Worm (Caenorhabditis elegans) whole organism, L2 larva: ENCODE measurements around the gene F17H10.2.

ENCODE experiments used
- C34F6.9 ChIP-seq: fragments of 150-350 bp; optimal IDR thresholded peaks from 2 replicates; lab custom pipeline; 2014; ENCODE audit warnings: missing biosample characterization, missing genetic modification characterization
- F13H6.1 ChIP-seq: sonication (generic microtip); optimal IDR thresholded peaks from 2 replicates; lab custom pipeline; 2016; ENCODE audit warnings: missing genetic modification characterization, missing compliant biosample characterization
- R02D3.7 ChIP-seq: fragments of 150-350 bp; optimal IDR thresholded peaks from 2 replicates; lab custom pipeline; 2014; ENCODE audit warnings: missing biosample characterization, missing genetic modification characterization
- Y55F3AM.14 ChIP-seq: fragments of 200-800 bp; sonication (Bioruptor generic); optimal IDR thresholded peaks from 2 replicates; lab custom pipeline; 2018; ENCODE audit warnings: mild to moderate bottlenecking, missing genetic modification characterization, missing compliant biosample characterization
- ZK546.5 ChIP-seq: sonication (generic microtip); optimal IDR thresholded peaks from 2 replicates; lab custom pipeline; 2017; ENCODE audit warnings: missing biosample characterization, missing genetic modification characterization
- aly-2 ChIP-seq: fragments of 150-350 bp; optimal IDR thresholded peaks from 2 replicates; lab custom pipeline; 2014; ENCODE audit warnings: missing biosample characterization, missing genetic modification characterization
- ama-1 ChIP-seq: fragments of 150-350 bp; optimal IDR thresholded peaks from 2 replicates; lab custom pipeline; 2018; ENCODE audit warnings: inconsistent platforms
- blmp-1 ChIP-seq: sonication (generic microtip); optimal IDR thresholded peaks from 2 replicates; lab custom pipeline; 2017; ENCODE audit warnings: missing genetic modification characterization, mild to moderate bottlenecking, missing compliant biosample characterization, antibody characterized with exemption, moderate library complexity; ENCODE audit not compliant: insufficient read depth
- ceh-16 ChIP-seq: fragments of 150-350 bp; optimal IDR thresholded peaks from 2 replicates; lab custom pipeline; 2014; ENCODE audit warnings: missing biosample characterization, missing genetic modification characterization
- crh-2 ChIP-seq: sonication (generic microtip); optimal IDR thresholded peaks from 2 replicates; lab custom pipeline; 2017; ENCODE audit warnings: missing biosample characterization, missing genetic modification characterization
- dmd-4 ChIP-seq: sonication (generic microtip); optimal IDR thresholded peaks from 2 replicates; lab custom pipeline; 2017; ENCODE audit warnings: missing biosample characterization, missing genetic modification characterization
- egl-27 ChIP-seq: sonication (generic microtip); optimal IDR thresholded peaks from 3 replicates; lab custom pipeline; 2017; ENCODE audit warnings: missing biosample characterization, missing genetic modification reagents, missing genetic modification characterization
- elt-1 ChIP-seq: fragments of 150-350 bp; optimal IDR thresholded peaks from 2 replicates; lab custom pipeline; 2014; ENCODE audit warnings: missing biosample characterization, missing genetic modification characterization
- fos-1 ChIP-seq: fragments of 150-350 bp; optimal IDR thresholded peaks from 2 replicates; lab custom pipeline; 2014; ENCODE audit warnings: missing biosample characterization, missing genetic modification characterization
- gmeb-1 ChIP-seq: fragments of 150-350 bp; optimal IDR thresholded peaks from 2 replicates; lab custom pipeline; 2014; ENCODE audit warnings: missing biosample characterization, missing genetic modification characterization
- lin-13 ChIP-seq: fragments of 150-350 bp; optimal IDR thresholded peaks from 2 replicates; lab custom pipeline; 2014; ENCODE audit warnings: missing biosample characterization, missing genetic modification reagents, missing genetic modification characterization
- lsy-2 ChIP-seq, 2 experiments: fragments of 150-350 bp in 1 of 2; sonication (generic microtip) in 1 of 2; optimal IDR thresholded peaks; 2 replicates each; lab custom pipeline; 2014 to 2017; ENCODE audit warnings: missing biosample characterization in 2 of 2, missing genetic modification characterization in 2 of 2
- mab-5 ChIP-seq: fragments of 150-350 bp; optimal IDR thresholded peaks from 2 replicates; lab custom pipeline; 2014; ENCODE audit warnings: missing biosample characterization, missing genetic modification characterization
- mbf-1 ChIP-seq: sonication (generic microtip); optimal IDR thresholded peaks from 2 replicates; lab custom pipeline; 2017; ENCODE audit warnings: missing biosample characterization, missing genetic modification characterization
- mdl-1 ChIP-seq, 2 experiments: fragments of 150-350 bp in 1 of 2; sonication (generic microtip) in 1 of 2; optimal IDR thresholded peaks; 2 replicates each; lab custom pipeline; 2017; ENCODE audit warnings: missing biosample characterization in 2 of 2, missing genetic modification characterization in 2 of 2
- nhr-10 ChIP-seq: sonication (generic microtip); optimal IDR thresholded peaks from 2 replicates; lab custom pipeline; 2017; ENCODE audit warnings: missing biosample characterization, missing genetic modification characterization
- nhr-12 ChIP-seq: fragments of 150-350 bp; optimal IDR thresholded peaks from 2 replicates; lab custom pipeline; 2014; ENCODE audit warnings: missing biosample characterization, missing genetic modification characterization
- nhr-129 ChIP-seq: fragments of 150-350 bp; optimal IDR thresholded peaks from 2 replicates; lab custom pipeline; 2014; ENCODE audit warnings: missing biosample characterization, missing genetic modification characterization
- nhr-21 ChIP-seq: fragments of 150-350 bp; optimal IDR thresholded peaks from 2 replicates; lab custom pipeline; 2014; ENCODE audit warnings: missing biosample characterization, missing genetic modification characterization
- nhr-23 ChIP-seq: fragments of 150-350 bp; optimal IDR thresholded peaks from 2 replicates; lab custom pipeline; 2014; ENCODE audit warnings: missing biosample characterization, missing genetic modification reagents, missing genetic modification characterization
- nhr-25 ChIP-seq: fragments of 150-350 bp; sonication (generic microtip); optimal IDR thresholded peaks from 3 replicates; lab custom pipeline; 2014; ENCODE audit warnings: missing biosample characterization, missing genetic modification characterization
- nhr-6 ChIP-seq: fragments of 150-350 bp; optimal IDR thresholded peaks from 2 replicates; lab custom pipeline; 2014; ENCODE audit warnings: missing biosample characterization, missing genetic modification characterization
- nhr-77 ChIP-seq: fragments of 150-350 bp; optimal IDR thresholded peaks from 2 replicates; lab custom pipeline; 2014; ENCODE audit warnings: missing biosample characterization, missing genetic modification characterization
- sem-4 ChIP-seq: fragments of 150-350 bp; optimal IDR thresholded peaks from 2 replicates; lab custom pipeline; 2014; ENCODE audit warnings: missing biosample characterization, missing genetic modification reagents, missing genetic modification characterization
- sma-3 ChIP-seq: sonication (generic microtip); optimal IDR thresholded peaks from 2 replicates; lab custom pipeline; 2016; ENCODE audit warnings: missing genetic modification reagents, missing genetic modification characterization, missing compliant biosample characterization
- sma-9 ChIP-seq, 2 experiments: fragments of 150-350 bp in 1 of 2; sonication (generic microtip) in 1 of 2; optimal IDR thresholded peaks; 2 replicates each; lab custom pipeline; 2014 to 2016; ENCODE audit warnings: missing genetic modification characterization in 2 of 2, mild to moderate bottlenecking in 1 of 2, missing biosample characterization in 1 of 2, missing compliant biosample characterization in 1 of 2, missing genetic modification reagents in 1 of 2, moderate library complexity in 1 of 2
- snpc-4 ChIP-seq: fragments of 150-350 bp; optimal IDR thresholded peaks from 2 replicates; lab custom pipeline; 2014; ENCODE audit warnings: missing biosample characterization, missing genetic modification characterization
- unc-39 ChIP-seq: fragments of 150-350 bp; optimal IDR thresholded peaks from 2 replicates; lab custom pipeline; 2014; ENCODE audit warnings: missing biosample characterization, missing genetic modification characterization
- unc-55 ChIP-seq: fragments of 150-350 bp; sonication (generic microtip); optimal IDR thresholded peaks from 3 replicates; lab custom pipeline; 2014; ENCODE audit warnings: missing biosample characterization, missing genetic modification reagents, missing genetic modification characterization
- zag-1 ChIP-seq: fragments of 150-350 bp; optimal IDR thresholded peaks from 2 replicates; lab custom pipeline; 2014; ENCODE audit warnings: missing biosample characterization, missing genetic modification characterization
- ztf-11 ChIP-seq: sonication (generic microtip); optimal IDR thresholded peaks from 2 replicates; lab custom pipeline; 2017; ENCODE audit warnings: missing biosample characterization, missing genetic modification characterization
- ztf-4 ChIP-seq: fragments of 150-350 bp; optimal IDR thresholded peaks from 2 replicates; lab custom pipeline; 2014; ENCODE audit warnings: missing biosample characterization, missing genetic modification characterization

The F17H10.2 gene

DNA sequence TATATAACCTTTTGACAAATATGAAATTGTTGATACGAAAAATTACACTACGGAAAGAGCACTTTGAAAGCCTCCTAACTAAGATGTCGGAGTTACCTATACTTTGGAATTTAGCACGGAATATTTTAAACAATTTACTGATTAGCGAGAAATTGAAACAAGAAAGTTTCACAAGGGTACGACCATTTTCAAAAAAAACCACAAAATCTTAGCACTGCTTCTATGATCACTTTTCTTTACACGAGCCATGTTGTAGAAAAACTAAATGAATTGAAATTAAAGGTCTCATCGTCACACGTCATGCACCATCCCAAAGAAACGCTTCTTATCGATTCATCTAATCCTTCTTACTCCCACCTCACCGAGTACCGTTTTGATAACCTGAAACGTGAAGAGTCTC is 21.2 kb downstream of the F17H10.2 start, which contains the start of gene F09A5.2:
F09A5.2 (plus strand) TSS at position 301 of the 400 bp plus-strand sequence.
- no peak for TF ChIP-seq nhr-129 (tag; lab: Kevin White, UChicago)
- TF ChIP-seq dmd-4 = no peak
- TF ChIP-seq elt-1 (tag; lab: Kevin White, UChicago) = no peak
- TF ChIP-seq mab-5 (tag; lab: Kevin White, UChicago) = no peak
- TF ChIP-seq unc-39 = no peak
- TF ChIP-seq aly-2 (tag; lab: Kevin White, UChicago) = no peak
- no peak for TF ChIP-seq mbf-1 (tag; lab: Kevin White, UChicago)

DNA sequence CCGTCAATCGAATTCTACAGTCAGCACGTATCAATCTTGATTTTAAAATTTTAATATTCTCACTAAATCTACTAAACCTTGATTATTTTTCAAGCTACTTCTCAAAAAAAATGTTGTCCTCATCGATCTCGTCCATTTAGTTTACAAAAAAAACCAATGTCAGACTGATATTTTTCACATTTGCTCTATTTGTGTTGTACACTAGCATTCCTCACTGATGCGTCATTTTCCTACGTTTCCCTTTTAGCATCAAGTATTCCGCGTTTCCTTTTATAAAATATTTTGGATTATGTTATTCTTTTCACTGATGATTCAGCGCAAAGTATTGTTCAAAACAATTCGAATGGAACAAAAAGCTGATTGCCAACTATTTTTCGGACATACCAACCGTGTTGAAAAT is 25.9 kb downstream of the F17H10.2 start, which contains the start of gene ttr-34:
ttr-34 (plus strand) TSS at position 301 of the 400 bp plus-strand sequence.
- no peak for TF ChIP-seq lsy-2 (tag; optimal IDR thresholded peaks at IDR 0.05; lab: Kevin White, UChicago)
- no peak for TF ChIP-seq mbf-1 (tag; lab: Kevin White, UChicago)
- no peak for TF ChIP-seq F13H6.1 (tag; lab: Kevin White, UChicago)
- TF ChIP-seq aly-2 (tag; lab: Kevin White, UChicago) = no peak
- TF ChIP-seq C34F6.9 (tag; lab: Kevin White, UChicago) = no peak
- TF ChIP-seq dmd-4 = no peak
- no peak for TF ChIP-seq nhr-25

ce11 chrX:13141440-13141839 is 27.9 kb downstream of the F17H10.2 start, which contains the start of gene F09A5.3:
TSS of gene F09A5.3 (plus strand) at chrX:13141601.
- TF ChIP-seq fos-1 (tag; lab: Kevin White, UChicago) = peak; percentile 61
- TF ChIP-seq gmeb-1 (tag; lab: Kevin White, UChicago) = peak; percentile 31
- peak; percentile 92 for TF ChIP-seq elt-1 (tag; lab: Kevin White, UChicago)
- TF ChIP-seq nhr-21 (tag; lab: Kevin White, UChicago) = peak; percentile 84
- TF ChIP-seq ztf-4 (tag; lab: Kevin White, UChicago) = peak; percentile 20
- TF ChIP-seq egl-27 = peak; percentile 43
- no peak for TF ChIP-seq nhr-23
- peak; percentile 89 for TF ChIP-seq ceh-16 (tag; lab: Kevin White, UChicago)
- TF ChIP-seq ztf-11 (tag; lab: Kevin White, UChicago) = no peak
- TF ChIP-seq C34F6.9 (tag; lab: Kevin White, UChicago) = peak; percentile 41
- TF ChIP-seq nhr-129 (tag; lab: Kevin White, UChicago) = peak; percentile 70
- no peak for TF ChIP-seq aly-2 (tag; lab: Kevin White, UChicago)
- TF ChIP-seq zag-1 (tag; lab: Kevin White, UChicago) = no peak
- TF ChIP-seq blmp-1 (tag; lab: Kevin White, UChicago) = peak; percentile 58
- TF ChIP-seq nhr-77 = no peak
- TF ChIP-seq nhr-6 (tag; lab: Kevin White, UChicago) = peak; percentile 39
- TF ChIP-seq sma-3 (GFP tag; lab: Kevin White, UChicago) = peak; percentile 35
- peak; percentile 84 for TF ChIP-seq nhr-25
- peak; percentile 62 for TF ChIP-seq sem-4 (tag; lab: Kevin White, UChicago)
- TF ChIP-seq sma-9 (GFP tag; optimal IDR thresholded peaks at IDR 0.05; lab: Kevin White, UChicago) = peak; percentile 73
- TF ChIP-seq sma-9 (tag; optimal IDR thresholded peaks at IDR 0.05; lab: Kevin White, UChicago) = no peak
- TF ChIP-seq, all 48 proteins: peak for 15

DNA sequence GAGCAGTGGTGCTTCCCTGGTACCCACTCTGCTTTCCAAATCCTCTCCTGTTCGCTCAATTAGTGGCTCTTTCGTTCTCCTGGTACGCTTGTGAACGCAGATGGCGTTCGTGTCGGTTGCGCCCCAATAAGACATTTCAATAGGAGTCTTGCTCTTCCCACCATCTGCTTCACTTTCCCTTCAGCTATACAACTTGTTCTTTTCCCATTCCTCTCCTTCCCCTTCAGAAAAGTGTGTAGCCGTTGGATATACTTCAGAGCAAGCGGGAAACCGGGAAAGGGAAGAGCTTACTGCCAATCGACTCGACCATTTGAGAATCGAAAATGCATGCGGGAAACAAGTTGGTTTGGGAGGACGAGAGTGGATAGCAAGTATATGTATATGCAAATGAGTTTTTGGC is 29.7 kb downstream of the F17H10.2 start:
- peak; percentile 13 for TF ChIP-seq nhr-129 (tag; lab: Kevin White, UChicago)
- TF ChIP-seq ceh-16 (tag; lab: Kevin White, UChicago) = no peak

DNA sequence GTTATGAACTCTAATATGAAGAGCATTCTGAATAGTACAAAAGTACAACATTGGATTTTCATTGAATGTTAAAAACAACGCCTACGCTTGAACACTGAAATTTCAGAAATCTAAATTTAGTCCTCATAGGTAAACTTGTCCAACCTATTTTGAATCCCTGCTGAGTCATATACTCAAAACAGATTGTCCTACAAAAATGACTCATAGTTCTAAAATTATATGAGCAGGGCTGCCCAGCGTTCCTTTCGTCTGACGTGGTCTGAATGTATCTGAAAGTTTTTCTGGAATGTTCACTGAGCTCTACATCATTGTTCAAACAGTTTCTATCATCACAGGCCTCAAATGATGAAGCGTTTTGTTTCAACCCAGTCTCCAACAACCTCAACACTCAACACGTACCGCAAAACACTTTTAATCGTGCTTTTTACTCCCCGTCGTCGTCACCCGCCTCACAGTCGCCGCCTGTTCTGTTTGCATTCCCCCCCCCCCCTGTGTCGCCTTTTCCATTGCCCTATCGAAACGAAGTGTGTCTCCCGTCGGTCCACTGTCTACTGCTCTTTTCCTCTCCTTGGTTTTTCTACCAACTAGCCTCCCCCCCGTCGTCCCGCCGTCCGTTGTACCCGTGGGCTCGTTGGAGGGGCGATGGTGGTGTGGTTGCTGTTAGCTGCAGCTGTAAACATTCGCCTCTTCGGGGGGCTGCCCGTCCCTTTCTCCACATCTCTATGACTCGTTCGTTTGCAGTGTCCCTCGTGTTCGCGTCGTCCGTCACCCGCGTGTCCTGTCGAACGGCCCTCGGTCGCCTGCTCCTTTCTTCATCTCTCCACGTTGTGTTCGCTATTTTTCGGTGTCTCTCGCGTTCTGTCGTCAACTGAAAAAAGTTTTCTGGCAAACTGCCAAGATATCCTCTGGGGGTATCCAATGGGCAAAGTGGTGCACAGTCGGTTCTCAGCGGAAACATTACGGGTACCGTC is 30.5 kb downstream of the F17H10.2 start:
- peak; percentile 45 for TF ChIP-seq mab-5 (tag; lab: Kevin White, UChicago)
- TF ChIP-seq snpc-4 (tag; lab: Kevin White, UChicago) = no peak
- peak; percentile 34 for TF ChIP-seq fos-1 (tag; lab: Kevin White, UChicago)
- TF ChIP-seq lin-13 (GFP tag; lab: Kevin White, UChicago) = peak; percentile 4
- no peak for TF ChIP-seq dmd-4
- no peak for TF ChIP-seq nhr-21 (tag; lab: Kevin White, UChicago)
- TF ChIP-seq ama-1 (lab: Kevin White, UChicago) = peak; percentile 80
- TF ChIP-seq nhr-10 (tag; lab: Kevin White, UChicago) = no peak
- TF ChIP-seq ZK546.5 (tag; lab: Kevin White, UChicago) = no peak
- TF ChIP-seq mbf-1 (tag; lab: Kevin White, UChicago) = no peak
- peak; percentile 70 for TF ChIP-seq sem-4 (tag; lab: Kevin White, UChicago)
- peak; percentile 90 for TF ChIP-seq F13H6.1 (tag; lab: Kevin White, UChicago)
- TF ChIP-seq unc-55 (GFP tag; lab: Kevin White, UChicago) = peak; percentile 14
- peak; percentile 64 for TF ChIP-seq sma-9 (GFP tag; optimal IDR thresholded peaks at IDR 0.05; lab: Kevin White, UChicago)
- no peak for TF ChIP-seq sma-9 (tag; optimal IDR thresholded peaks at IDR 0.05; lab: Kevin White, UChicago)
- peak; percentile 31 for TF ChIP-seq C34F6.9 (tag; lab: Kevin White, UChicago)
- TF ChIP-seq nhr-12 (tag; lab: Kevin White, UChicago) = no peak
- TF ChIP-seq egl-27 = peak; percentile 38
- TF ChIP-seq Y55F3AM.14 (GFP tag; lab: Kevin White, UChicago) = peak; percentile 24
- TF ChIP-seq R02D3.7 (tag; lab: Kevin White, UChicago) = no peak
- peak; percentile 61 for TF ChIP-seq nhr-129 (tag; lab: Kevin White, UChicago)
- peak; percentile 63 for TF ChIP-seq sma-3 (GFP tag; lab: Kevin White, UChicago)
- TF ChIP-seq lsy-2 (tag; optimal IDR thresholded peaks at IDR 0.05; lab: Kevin White, UChicago) = peak in 1 of 2 experiments; percentile 50
- peak; percentile 39 for TF ChIP-seq blmp-1 (tag; lab: Kevin White, UChicago)
- peak; percentile 20 for TF ChIP-seq gmeb-1 (tag; lab: Kevin White, UChicago)
- peak; percentile 20 for TF ChIP-seq nhr-6 (tag; lab: Kevin White, UChicago)
- peak; percentile 57 for TF ChIP-seq nhr-25
- peak; percentile 63 to 86 for TF ChIP-seq mdl-1 (tag; optimal IDR thresholded peaks at IDR 0.05; lab: Kevin White, UChicago)
- TF ChIP-seq crh-2 (tag; lab: Kevin White, UChicago) = peak; percentile 47
- TF ChIP-seq unc-39 = no peak
